Worm (Caenorhabditis elegans) whole organism, L3 larva: ENCODE results near the gene pgp-8.

ENCODE experiments used
- aly-2 ChIP-seq: fragments of 150-350 bp; optimal IDR thresholded peaks from 2 replicates; lab custom pipeline; 2014; ENCODE audit warnings: missing biosample characterization, missing genetic modification characterization
- ama-1 ChIP-seq: fragments of 150-350 bp; optimal IDR thresholded peaks from 2 replicates; lab custom pipeline; 2018
- egl-27 ChIP-seq: sonication (generic microtip); optimal IDR thresholded peaks from 4 replicates; lab custom pipeline; 2017; ENCODE audit warnings: missing biosample characterization, missing genetic modification reagents, missing genetic modification characterization
- fos-1 ChIP-seq: fragments of 150-350 bp; optimal IDR thresholded peaks from 2 replicates; lab custom pipeline; 2014; ENCODE audit warnings: missing biosample characterization, missing genetic modification characterization
- hmg-11 ChIP-seq: sonication (generic microtip); optimal IDR thresholded peaks from 2 replicates; lab custom pipeline; 2016; ENCODE audit warnings: missing genetic modification characterization, missing compliant biosample characterization
- lin-15B ChIP-seq: fragments of 150-350 bp; optimal IDR thresholded peaks from 2 replicates; lab custom pipeline; 2014; ENCODE audit warnings: missing biosample characterization, missing genetic modification characterization
- lin-39 ChIP-seq: fragments of 150-350 bp; optimal IDR thresholded peaks from 2 replicates; lab custom pipeline; 2018; ENCODE audit warnings: missing biosample characterization, missing genetic modification reagents, missing genetic modification characterization
- nhr-76 ChIP-seq: fragments of 150-350 bp; sonication (generic microtip); optimal IDR thresholded peaks from 5 replicates; lab custom pipeline; 2014; ENCODE audit warnings: missing biosample characterization, missing genetic modification characterization
- nhr-77 ChIP-seq: fragments of 150-350 bp; optimal IDR thresholded peaks from 2 replicates; lab custom pipeline; 2014; ENCODE audit warnings: missing biosample characterization, missing genetic modification characterization
- pha-4 ChIP-seq: fragments of 150-350 bp; optimal IDR thresholded peaks from 2 replicates; lab custom pipeline; 2014; ENCODE audit warnings: missing biosample characterization, missing genetic modification reagents, missing genetic modification characterization
- pqm-1 ChIP-seq: fragments of 150-350 bp; optimal IDR thresholded peaks from 2 replicates; lab custom pipeline; 2017; ENCODE audit warnings: missing biosample characterization, missing genetic modification characterization, inconsistent platforms
- skn-1 ChIP-seq: fragments of 150-350 bp; optimal IDR thresholded peaks from 2 replicates; lab custom pipeline; 2014; ENCODE audit warnings: missing biosample characterization, missing genetic modification characterization
- ztf-4 ChIP-seq: fragments of 150-350 bp; optimal IDR thresholded peaks from 2 replicates; lab custom pipeline; 2014; ENCODE audit warnings: missing biosample characterization, missing genetic modification characterization

ce11 chrX:10837609-10838008 is 26.6 kb downstream of the pgp-8 start:
- TF ChIP-seq hmg-11 (tag; lab: Kevin White, UChicago) (no peak), skn-1 (tag; lab: Kevin White, UChicago) (no peak), aly-2 (tag; lab: Kevin White, UChicago) (no peak), ztf-4 (tag; lab: Kevin White, UChicago) (no peak), pha-4 (tag; lab: Kevin White, UChicago) (no peak), egl-27 (no peak), lin-15B (tag; lab: Kevin White, UChicago) (no peak), pqm-1 (no peak), nhr-77 (tag; lab: Kevin White, UChicago) (no peak), nhr-76 (tag; lab: Kevin White, UChicago) (no peak), ama-1 (lab: Kevin White, UChicago) (no peak), lin-39 (no peak), fos-1 (no peak)
